Fruit fly (Drosophila melanogaster) whole organism, adult: ENCODE data around the gene CG33270.

Experiments used
- CG11617 ChIP-seq: fragments of 200-800 bp; sonication (Bioruptor generic); optimal IDR thresholded peaks from 2 replicates; lab custom pipeline; 2017; ENCODE audit warnings: mild to moderate bottlenecking, missing biosample characterization, missing genetic modification reagents, missing genetic modification characterization
- CG12768 ChIP-seq: fragments of 200-800 bp; sonication (Bioruptor generic); optimal IDR thresholded peaks from 2 replicates; lab custom pipeline; 2017; ENCODE audit warnings: missing biosample characterization, missing genetic modification characterization, mild to moderate bottlenecking, moderate library complexity, missing genetic modification reagents
- CG14711 ChIP-seq: fragments of 200-800 bp; sonication (Bioruptor generic); optimal IDR thresholded peaks from 2 replicates; lab custom pipeline; 2018; ENCODE audit warnings: missing biosample characterization, mild to moderate bottlenecking, missing genetic modification characterization, moderate library complexity
- CG1620 ChIP-seq: fragments of 200-800 bp; sonication (Bioruptor generic); optimal IDR thresholded peaks from 2 replicates; lab custom pipeline; 2016; ENCODE audit warnings: missing biosample characterization, missing genetic modification characterization
- CG33017 ChIP-seq: fragments of 200-800 bp; sonication (Bioruptor generic); optimal IDR thresholded peaks from 2 replicates; lab custom pipeline; 2018; ENCODE audit warnings: missing biosample characterization, mild to moderate bottlenecking, missing genetic modification characterization, moderate library complexity
- CG7101 ChIP-seq: fragments of 200-800 bp; sonication (Bioruptor generic); optimal IDR thresholded peaks from 2 replicates; lab custom pipeline; 2018; ENCODE audit warnings: missing biosample characterization, mild to moderate bottlenecking, missing genetic modification characterization, moderate library complexity
- Crg-1 ChIP-seq: fragments of 200-800 bp; sonication (Bioruptor generic); optimal IDR thresholded peaks from 2 replicates; lab custom pipeline; 2016; ENCODE audit warnings: missing biosample characterization, missing genetic modification characterization
- Hr96 ChIP-seq: fragments of 200-800 bp; sonication (Bioruptor generic); optimal IDR thresholded peaks from 2 replicates; lab custom pipeline; 2016; ENCODE audit warnings: missing biosample characterization, missing genetic modification characterization
- cic ChIP-seq: fragments of 200-800 bp; sonication (Bioruptor generic); optimal IDR thresholded peaks from 2 replicates; lab custom pipeline; 2017; ENCODE audit warnings: missing biosample characterization, mild to moderate bottlenecking, missing genetic modification characterization, moderate library complexity
- ovo ChIP-seq: fragments of 200-800 bp; sonication (Bioruptor generic); optimal IDR thresholded peaks from 2 replicates; lab custom pipeline; 2016; ENCODE audit warnings: missing biosample characterization, missing genetic modification characterization
- pad ChIP-seq: fragments of 200-800 bp; sonication (Bioruptor generic); optimal IDR thresholded peaks from 3 replicates; lab custom pipeline; 2017; ENCODE audit warnings: missing biosample characterization, missing genetic modification characterization, mild to moderate bottlenecking, moderate library complexity, missing genetic modification reagents

DNA sequence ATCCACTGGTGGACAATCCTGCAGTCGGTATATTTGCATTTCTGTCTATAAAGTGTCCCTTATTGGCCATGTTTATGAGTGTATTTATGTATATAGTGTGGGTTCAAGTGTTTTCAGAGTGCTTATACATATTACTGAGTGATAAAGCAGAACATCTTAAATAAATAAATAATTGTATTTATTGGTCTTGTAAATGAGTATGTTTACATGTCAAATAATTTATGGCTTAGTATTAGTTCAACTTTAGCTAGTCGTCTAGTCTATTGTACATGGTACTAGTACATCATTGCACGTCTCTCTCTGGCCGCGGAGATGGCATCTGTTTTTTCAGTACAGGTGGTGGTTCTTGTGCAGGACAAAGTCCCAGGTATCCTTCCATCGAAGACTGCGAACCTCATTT is 5.5 kb upstream of the CG33270 start, which contains the start of gene CG32086:
- TF ChIP-seq CG1620 (no peak), CG7101 (tag; lab: Kevin White, UChicago) (no peak), CG33017 (tag; lab: Kevin White, UChicago) (no peak), cic (no peak), CG14711 (tag; lab: Kevin White, UChicago) (no peak), CG11617 (GFP tag; lab: Kevin White, UChicago) (no peak), Hr96 (GFP tag; lab: Kevin White, UChicago) (no peak), Crg-1 (GFP tag; lab: Kevin White, UChicago) (no peak), ovo (GFP tag; lab: Kevin White, UChicago) (no peak), CG12768 (GFP tag; lab: Kevin White, UChicago) (no peak), pad (GFP tag; lab: Kevin White, UChicago) (no peak)
